Fruit fly (Drosophila melanogaster) whole organism, embryonic: Measurements from ENCODE around the gene Mgat3.

Experiments
- ATbp ChIP-seq: fragments of 200-800 bp; sonication (Bioruptor generic); optimal IDR thresholded peaks from 2 replicates; lab custom pipeline; 2017; ENCODE audit warnings: missing biosample characterization, mild to moderate bottlenecking, missing genetic modification characterization, missing genetic modification reagents
- Antp ChIP-seq: fragments of 200-800 bp; sonication (Bioruptor generic); optimal IDR thresholded peaks from 3 replicates; lab custom pipeline; 2016; ENCODE audit warnings: missing biosample characterization, missing genetic modification characterization
- B-H2 ChIP-seq: fragments of 200-800 bp; sonication (Bioruptor generic); optimal IDR thresholded peaks from 2 replicates; lab custom pipeline; 2018; ENCODE audit warnings: missing biosample characterization, mild to moderate bottlenecking, missing genetic modification characterization
- CG10267 ChIP-seq: fragments of 200-800 bp; sonication (Bioruptor generic); optimal IDR thresholded peaks from 2 replicates; lab custom pipeline; 2018; ENCODE audit warnings: missing biosample characterization, mild to moderate bottlenecking, missing genetic modification characterization, moderate library complexity
- CG10366 ChIP-seq: fragments of 200-800 bp; sonication (Bioruptor generic); IDR thresholded peaks from 2 replicates; pipeline ENCODE4 v1.3.6; 2022; ENCODE audit warnings: missing biosample characterization, missing genetic modification characterization
- CG13123 ChIP-seq: fragments of 200-800 bp; sonication (Bioruptor generic); optimal IDR thresholded peaks from 2 replicates; lab custom pipeline; 2016; ENCODE audit warnings: missing biosample characterization, missing genetic modification characterization
- CG13775 ChIP-seq: fragments of 200-800 bp; sonication (Bioruptor generic); optimal IDR thresholded peaks from 3 replicates; lab custom pipeline; 2017; ENCODE audit warnings: missing biosample characterization, mild to moderate bottlenecking, missing genetic modification characterization
- CG14860 ChIP-seq: fragments of 200-800 bp; sonication (Bioruptor generic); IDR thresholded peaks from 3 replicates; pipeline ENCODE4 v1.3.6; 2022; ENCODE audit warnings: missing biosample characterization, missing genetic modification characterization; ENCODE audit not compliant: partially characterized antibody
- CG15479 ChIP-seq: fragments of 200-800 bp; sonication (Bioruptor generic); optimal IDR thresholded peaks from 3 replicates; lab custom pipeline; 2019; ENCODE audit warnings: missing biosample characterization, mild to moderate bottlenecking, missing genetic modification characterization, moderate library complexity
- CG15696 ChIP-seq: fragments of 200-800 bp; sonication (Bioruptor generic); optimal IDR thresholded peaks from 2 replicates; lab custom pipeline; 2019; ENCODE audit warnings: missing biosample characterization, mild to moderate bottlenecking, missing genetic modification characterization, moderate library complexity
- CG1603 ChIP-seq: fragments of 200-800 bp; sonication (Bioruptor generic); optimal IDR thresholded peaks from 2 replicates; lab custom pipeline; 2019; ENCODE audit warnings: missing biosample characterization, mild to moderate bottlenecking, missing genetic modification characterization, moderate library complexity
- CG2116 ChIP-seq: fragments of 200-800 bp; sonication (Bioruptor generic); optimal IDR thresholded peaks from 3 replicates; lab custom pipeline; 2018; ENCODE audit warnings: missing biosample characterization, mild to moderate bottlenecking, missing genetic modification characterization
- CG2202 ChIP-seq: fragments of 200-800 bp; sonication (Bioruptor generic); optimal IDR thresholded peaks from 2 replicates; lab custom pipeline; 2018; ENCODE audit warnings: missing biosample characterization, mild to moderate bottlenecking, missing genetic modification characterization
- CG2678 ChIP-seq: fragments of 200-800 bp; sonication (Bioruptor generic); optimal IDR thresholded peaks from 3 replicates; lab custom pipeline; 2019; ENCODE audit warnings: missing biosample characterization, mild to moderate bottlenecking, missing genetic modification characterization, moderate library complexity
- CG30020 ChIP-seq: fragments of 200-800 bp; optimal IDR thresholded peaks from 2 replicates; lab custom pipeline; 2019; ENCODE audit warnings: missing biosample characterization, mild to moderate bottlenecking, missing genetic modification characterization, moderate library complexity
- CG4854 ChIP-seq: fragments of 200-800 bp; sonication (Bioruptor generic); optimal IDR thresholded peaks from 2 replicates; lab custom pipeline; 2016; ENCODE audit warnings: missing biosample characterization, missing genetic modification characterization, inconsistent platforms
- CG5953 ChIP-seq: fragments of 200-800 bp; sonication (Bioruptor generic); IDR thresholded peaks from 2 replicates; pipeline ENCODE4 v1.3.6; 2022; ENCODE audit warnings: missing biosample characterization, missing genetic modification characterization
- CG6175 ChIP-seq: fragments of 200-800 bp; sonication (Bioruptor generic); IDR thresholded peaks from 3 replicates; pipeline ENCODE4 v1.3.6; 2022; ENCODE audit warnings: missing biosample characterization, missing genetic modification characterization
- CG6272 ChIP-seq: fragments of 200-800 bp; sonication (Bioruptor generic); IDR thresholded peaks from 2 replicates; pipeline ENCODE4 v1.3.6; 2022; ENCODE audit warnings: missing biosample characterization, missing genetic modification characterization
- CG6689 ChIP-seq: fragments of 200-800 bp; sonication (Bioruptor generic); IDR thresholded peaks from 2 replicates; pipeline ENCODE4 v1.3.6; 2022; ENCODE audit warnings: missing biosample characterization, missing genetic modification characterization
- CG6813 ChIP-seq: fragments of 200-800 bp; sonication (Bioruptor generic); optimal IDR thresholded peaks from 2 replicates; lab custom pipeline; 2017; ENCODE audit warnings: missing biosample characterization, missing genetic modification characterization, mild to moderate bottlenecking, moderate library complexity, missing genetic modification reagents
- CG7839 ChIP-seq: fragments of 200-800 bp; sonication (Bioruptor generic); optimal IDR thresholded peaks from 3 replicates; lab custom pipeline; 2018; ENCODE audit warnings: missing biosample characterization, mild to moderate bottlenecking, missing genetic modification characterization, moderate library complexity
- CG8765 ChIP-seq: fragments of 200-800 bp; sonication (Bioruptor generic); IDR thresholded peaks from 2 replicates; pipeline ENCODE4 v1.3.6; 2022; ENCODE audit warnings: missing biosample characterization, missing genetic modification characterization
- CTCF ChIP-seq: fragments of 200-800 bp; sonication (Bioruptor generic); optimal IDR thresholded peaks from 2 replicates; lab custom pipeline; 2017; ENCODE audit warnings: missing biosample characterization, mild to moderate bottlenecking, missing genetic modification characterization, moderate library complexity
- Fer2 ChIP-seq: fragments of 200-800 bp; sonication (Bioruptor generic); optimal IDR thresholded peaks from 2 replicates; lab custom pipeline; 2018; ENCODE audit warnings: missing biosample characterization, mild to moderate bottlenecking, missing genetic modification characterization, moderate library complexity
- GATAe ChIP-seq: fragments of 200-800 bp; sonication (Bioruptor generic); conservative IDR thresholded peaks from 2 replicates; pipeline ENCODE4 v1.3.6; 2022; ENCODE audit warnings: missing biosample characterization, missing genetic modification characterization
- H15 ChIP-seq: fragments of 200-800 bp; sonication (Bioruptor generic); IDR thresholded peaks from 3 replicates; pipeline ENCODE4 v1.3.6; 2022; ENCODE audit warnings: missing biosample characterization, missing genetic modification characterization
- NC2α ChIP-seq: fragments of 200-800 bp; sonication (Bioruptor generic); optimal IDR thresholded peaks from 2 replicates; lab custom pipeline; 2016; ENCODE audit warnings: missing biosample characterization, missing genetic modification characterization
- Poxn ChIP-seq: fragments of 200-800 bp; sonication (Bioruptor generic); IDR thresholded peaks from 2 replicates; pipeline ENCODE4 v1.3.6; 2022; ENCODE audit warnings: missing biosample characterization, missing genetic modification characterization
- Stat92E ChIP-seq, 3 experiments: fragments of >200 bp in 2 of 3; fragments of 200-800 bp in 1 of 3; sonication (Bioruptor generic) in 1 of 3; optimal IDR thresholded peaks; 2 replicates each; lab custom pipeline; 2017 to 2019; ENCODE audit warnings: missing biosample characterization in 3 of 3, missing genetic modification characterization in 3 of 3, mild to moderate bottlenecking in 1 of 3, moderate library complexity in 1 of 3
- br ChIP-seq: fragments of >200 bp; optimal IDR thresholded peaks from 2 replicates; lab custom pipeline; 2017
- bsh ChIP-seq, 2 experiments: fragments of 200-800 bp; sonication (Bioruptor generic); optimal IDR thresholded peaks; 2 replicates each; lab custom pipeline; 2017 to 2018; ENCODE audit warnings: mild to moderate bottlenecking in 2 of 2, missing biosample characterization in 2 of 2, missing genetic modification characterization in 2 of 2, moderate library complexity in 1 of 2
- croc ChIP-seq: fragments of 200-800 bp; sonication (Bioruptor generic); conservative IDR thresholded peaks from 3 replicates; pipeline ENCODE4 v1.3.6; 2022; ENCODE audit warnings: missing biosample characterization, missing genetic modification characterization
- dpn ChIP-seq, 2 experiments: fragments of 200-800 bp; sonication (Bioruptor generic); optimal IDR thresholded peaks; 3 replicates each; lab custom pipeline; 2016; ENCODE audit warnings: missing biosample characterization in 2 of 2, missing genetic modification characterization in 2 of 2
- dysf ChIP-seq: fragments of 200-800 bp; sonication (Bioruptor generic); IDR thresholded peaks from 3 replicates; pipeline ENCODE4 v1.3.6; 2022; ENCODE audit warnings: missing biosample characterization, missing genetic modification characterization
- ewg ChIP-seq: fragments of 200-800 bp; sonication (Bioruptor generic); optimal IDR thresholded peaks from 3 replicates; lab custom pipeline; 2017; ENCODE audit warnings: mild to moderate bottlenecking, missing biosample characterization, missing genetic modification reagents, missing genetic modification characterization
- fu2 ChIP-seq: fragments of 200-800 bp; sonication (Bioruptor generic); optimal IDR thresholded peaks from 2 replicates; lab custom pipeline; 2016; ENCODE audit warnings: missing biosample characterization, missing genetic modification characterization
- gce ChIP-seq: fragments of 200-800 bp; sonication (Bioruptor generic); IDR thresholded peaks from 3 replicates; pipeline ENCODE4 v1.3.6; 2022; ENCODE audit warnings: missing biosample characterization, missing genetic modification characterization
- gsb ChIP-seq: fragments of 200-800 bp; sonication (Bioruptor generic); IDR thresholded peaks from 2 replicates; pipeline ENCODE4 v1.3.6; 2022; ENCODE audit warnings: missing biosample characterization, missing genetic modification characterization
- ham ChIP-seq: fragments of 200-800 bp; sonication (Bioruptor generic); IDR thresholded peaks from 2 replicates; pipeline ENCODE4 v1.3.6; 2022; ENCODE audit warnings: missing biosample characterization, missing genetic modification characterization
- hbn ChIP-seq: fragments of 200-800 bp; sonication (Bioruptor generic); IDR thresholded peaks from 2 replicates; pipeline ENCODE4 v1.3.6; 2022; ENCODE audit warnings: missing biosample characterization, missing genetic modification characterization; ENCODE audit not compliant: partially characterized antibody
- maf-S ChIP-seq: fragments of 200-800 bp; sonication (Bioruptor generic); optimal IDR thresholded peaks from 2 replicates; lab custom pipeline; 2016; ENCODE audit warnings: missing biosample characterization, missing genetic modification characterization
- mirr ChIP-seq: fragments of 200-800 bp; sonication (Bioruptor generic); optimal IDR thresholded peaks from 3 replicates; lab custom pipeline; 2018; ENCODE audit warnings: missing biosample characterization, mild to moderate bottlenecking, missing genetic modification characterization
- onecut ChIP-seq: fragments of 200-800 bp; sonication (Bioruptor generic); IDR thresholded peaks from 2 replicates; pipeline ENCODE4 v1.3.6; 2022; ENCODE audit warnings: missing biosample characterization, missing genetic modification characterization
- org-1 ChIP-seq: fragments of 200-800 bp; sonication (Bioruptor generic); optimal IDR thresholded peaks from 2 replicates; lab custom pipeline; 2017; ENCODE audit warnings: missing biosample characterization, missing genetic modification characterization
- otp ChIP-seq: fragments of 200-800 bp; sonication (Bioruptor generic); IDR thresholded peaks from 3 replicates; pipeline ENCODE4, ENCODE4 v1.3.6; 2022; ENCODE audit warnings: missing biosample characterization, missing genetic modification characterization
- repo ChIP-seq: fragments of 200-800 bp; sonication (Bioruptor generic); optimal IDR thresholded peaks from 2 replicates; lab custom pipeline; 2016; ENCODE audit warnings: missing biosample characterization, missing genetic modification characterization
- sima ChIP-seq: fragments of 200-800 bp; sonication (Bioruptor generic); optimal IDR thresholded peaks from 2 replicates; lab custom pipeline; 2016; ENCODE audit warnings: missing biosample characterization, missing genetic modification characterization
- tap ChIP-seq: fragments of 200-800 bp; optimal IDR thresholded peaks from 3 replicates; lab custom pipeline; 2019; ENCODE audit warnings: missing biosample characterization, mild to moderate bottlenecking, missing genetic modification characterization, moderate library complexity
- unpg ChIP-seq: fragments of 200-800 bp; sonication (Bioruptor generic); optimal IDR thresholded peaks from 3 replicates; lab custom pipeline; 2018; ENCODE audit warnings: missing biosample characterization, mild to moderate bottlenecking, missing genetic modification characterization, moderate library complexity
- zfh2 ChIP-seq: fragments of 200-800 bp; sonication (Bioruptor generic); optimal IDR thresholded peaks from 2 replicates; lab custom pipeline; 2016; ENCODE audit warnings: missing biosample characterization, missing genetic modification characterization

Mgat3 gene

dm6 chr2L:13203437-13204137 lies 21.2 kb upstream of the Mgat3 start, which contains the start of gene Pect (continued):
- peak; percentile 34; the same call in 1 of the 2 replicates for TF ChIP-seq ham (GFP tag; lab: Robert Waterston, UW)
- no peak for TF ChIP-seq CG8765
- no peak for TF ChIP-seq croc (GFP tag; lab: Robert Waterston, UW)
- peak in 1 of 3 experiments; percentile 41 for TF ChIP-seq Stat92E (GFP tag; optimal IDR thresholded peaks at IDR 0.05; lab: Kevin White, UChicago)
- TF ChIP-seq CG30020 (tag; lab: Kevin White, UChicago): peak; percentile 16
- no peak for TF ChIP-seq org-1 (GFP tag; lab: Kevin White, UChicago)
- no peak for TF ChIP-seq dpn (GFP tag; optimal IDR thresholded peaks at IDR 0.05; lab: Kevin White, UChicago)
- TF ChIP-seq CG14860 (GFP tag; lab: Robert Waterston, UW): no peak
- TF ChIP-seq CTCF (GFP tag; lab: Kevin White, UChicago): no peak
- TF ChIP-seq ewg (GFP tag; lab: Kevin White, UChicago): peak; percentile 98
- TF ChIP-seq CG15696 (tag; lab: Kevin White, UChicago): no peak
- no peak for TF ChIP-seq gsb (GFP tag; lab: Robert Waterston, UW)
- TF ChIP-seq fu2 (GFP tag; lab: Kevin White, UChicago): no peak
- peak; percentile 52 for TF ChIP-seq CG13775 (GFP tag; lab: Kevin White, UChicago)
- no peak for TF ChIP-seq H15 (GFP tag; lab: Robert Waterston, UW)
- TF ChIP-seq maf-S (GFP tag; lab: Kevin White, UChicago): no peak
- no peak for TF ChIP-seq Fer2 (tag; lab: Kevin White, UChicago)
- TF ChIP-seq mirr (GFP tag; lab: Kevin White, UChicago): peak; percentile 49
- TF ChIP-seq otp (GFP tag; lab: Robert Waterston, UW): no peak
- TF ChIP-seq CG10366 (GFP tag; lab: Robert Waterston, UW): no peak
- peak; percentile 8 for TF ChIP-seq NC2α (GFP tag; lab: Kevin White, UChicago)
- TF ChIP-seq CG5953 (GFP tag; lab: Robert Waterston, UW): no peak
- TF ChIP-seq CG6175 (GFP tag; lab: Robert Waterston, UW): no peak
- no peak for TF ChIP-seq CG1603
- TF ChIP-seq unpg (GFP tag; lab: Kevin White, UChicago): no peak
- no peak for TF ChIP-seq tap (tag; lab: Kevin White, UChicago)
- no peak; the same call in 1 of the 2 replicates for TF ChIP-seq CG6689
- TF ChIP-seq CG13123 (GFP tag; lab: Kevin White, UChicago): no peak
- peak; percentile 56; the same call in 1 of the 2 replicates for TF ChIP-seq GATAe
- no peak for TF ChIP-seq sima (GFP tag; lab: Kevin White, UChicago)
- TF ChIP-seq B-H2 (GFP tag; lab: Kevin White, UChicago): no peak
- TF ChIP-seq repo (GFP tag; lab: Kevin White, UChicago): no peak
- no peak for TF ChIP-seq CG4854 (GFP tag; lab: Kevin White, UChicago)
- peak; percentile 60 for TF ChIP-seq CG10267 (tag; lab: Kevin White, UChicago)
- TF ChIP-seq Antp (GFP tag; lab: Kevin White, UChicago): peak; percentile 24
- TF ChIP-seq zfh2 (GFP tag; lab: Kevin White, UChicago): no peak
- 0 out of 3 replicates have a peak, but pooled peaks have one; percentile 2 for TF ChIP-seq dysf (GFP tag; lab: Robert Waterston, UW)
- TF ChIP-seq Poxn (GFP tag; lab: Robert Waterston, UW): no peak
- TF ChIP-seq gce: no peak
- TF ChIP-seq CG6813: no peak
- no peak for TF ChIP-seq CG2202 (tag; lab: Kevin White, UChicago)
- TF ChIP-seq CG15479 (GFP tag; lab: Kevin White, UChicago): no peak
- TF ChIP-seq onecut (GFP tag; lab: Robert Waterston, UW): no peak; the same call in 1 of the 2 replicates
- TF ChIP-seq bsh (GFP tag; optimal IDR thresholded peaks at IDR 0.05; lab: Kevin White, UChicago): peak in 1 of 2 experiments; percentile 42
- no peak for TF ChIP-seq CG2678 (tag; lab: Kevin White, UChicago)
- peak; percentile 54 for TF ChIP-seq hbn (GFP tag; lab: Robert Waterston, UW)
- TF ChIP-seq ATbp: no peak
- no peak for TF ChIP-seq CG7839 (tag; lab: Kevin White, UChicago)
- no peak for TF ChIP-seq br (lab: Kevin White, UChicago)
- no peak for TF ChIP-seq CG2116 (GFP tag; lab: Kevin White, UChicago)
- TF ChIP-seq CG6272 (GFP tag; lab: Robert Waterston, UW): no peak
